Fruit fly (Drosophila melanogaster) S2 (cell line): ENCODE results near the gene Tasp1.

ENCODE experiments used
- CG8478 ChIP-seq: fragments of >200 bp; optimal IDR thresholded peaks from 2 replicates; lab custom pipeline; 2018
- CTCF ChIP-seq, 2 experiments: fragments of >200 bp; optimal IDR thresholded peaks; 2 replicates each; lab custom pipeline; 2018

The Tasp1 gene

DNA sequence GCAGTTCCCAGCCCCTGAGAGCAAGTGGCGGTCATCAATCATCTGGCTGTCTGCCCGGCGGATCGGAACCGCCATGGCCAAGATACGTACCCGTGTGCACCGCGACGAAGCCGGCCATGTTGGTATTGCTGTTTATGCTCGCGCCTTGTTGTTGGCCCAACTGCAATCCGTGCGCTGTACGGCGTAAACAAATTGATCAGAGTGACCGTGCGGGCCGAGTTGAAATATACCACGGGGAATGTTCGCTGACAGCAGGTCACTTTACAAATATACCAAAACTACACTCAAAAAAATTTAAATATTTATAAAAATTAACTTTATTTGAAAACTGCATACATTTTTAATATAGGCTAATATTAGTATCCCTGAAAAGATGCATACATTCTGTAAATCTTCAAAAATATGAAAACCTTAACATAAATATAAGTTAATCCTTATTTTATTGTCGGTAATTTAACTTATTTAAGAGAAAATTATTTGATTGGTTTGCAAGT, at the start of gene Tasp1:
Gene Tasp1 (minus strand): TSS at position 203 of the 494 bp plus-strand sequence.
- TF ChIP-seq CTCF (optimal IDR thresholded peaks at IDR 0.05; lab: Kevin White, UChicago) (no peak), CG8478 (lab: Kevin White, UChicago) (no peak)

DNA sequence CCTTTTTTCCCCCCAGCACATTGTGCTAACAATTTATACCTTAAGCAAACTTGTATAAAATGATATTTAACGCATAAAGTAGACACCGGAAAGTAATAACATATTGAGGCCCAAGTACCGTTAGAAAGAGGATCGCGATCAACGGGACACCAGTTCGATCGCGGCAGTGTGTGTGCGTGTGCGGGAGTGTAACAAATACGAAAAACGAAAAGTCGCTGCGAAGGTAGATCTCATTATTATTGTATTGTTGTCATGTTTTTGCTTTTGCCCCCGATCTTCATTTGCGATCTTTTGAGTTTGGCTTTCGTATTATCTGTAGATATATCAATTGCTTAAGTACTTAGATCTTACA, 44.7 kb upstream of the Tasp1 start:
- no peak for TF ChIP-seq CTCF (optimal IDR thresholded peaks at IDR 0.05; lab: Kevin White, UChicago)
- no peak for TF ChIP-seq CG8478 (lab: Kevin White, UChicago)

DNA sequence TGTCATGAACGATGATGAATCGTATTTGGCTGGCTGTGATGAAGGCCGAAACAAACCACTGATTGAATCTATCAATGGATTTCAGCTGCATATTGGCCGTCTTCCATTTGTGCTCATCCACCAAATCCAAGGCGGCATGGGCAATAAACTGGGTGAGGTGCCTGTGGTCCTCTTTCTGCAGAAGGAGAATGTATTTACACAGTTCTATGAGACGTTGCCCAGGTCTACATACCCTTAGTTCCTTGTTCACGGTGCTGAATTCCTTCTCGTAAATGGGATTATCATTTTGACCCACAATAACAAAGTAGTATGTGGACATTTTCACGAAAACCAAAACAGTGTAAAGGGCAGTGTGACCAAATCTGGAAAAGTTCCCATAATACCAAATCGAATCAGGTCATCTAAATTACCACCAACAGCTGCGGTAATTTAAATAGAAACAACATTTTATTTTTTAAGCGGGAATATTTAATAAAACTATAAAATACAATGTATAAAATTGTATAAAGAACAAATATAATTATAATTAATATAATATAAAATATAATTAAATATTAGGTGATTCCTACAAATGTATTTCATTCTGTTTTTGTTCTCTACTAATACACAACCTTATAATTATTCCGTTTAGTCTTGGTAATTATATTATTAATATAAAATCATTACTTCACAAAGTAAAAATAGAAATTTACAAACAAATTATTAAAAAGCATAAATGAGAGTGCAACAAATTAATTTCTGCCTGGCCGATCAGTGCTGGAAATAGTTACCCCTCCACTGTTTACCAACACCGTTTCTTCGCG, 44.1 kb upstream of the Tasp1 start, which contains the start of the genes Trs20 and elg1:
Gene Trs20 (minus strand): TSS at position 369 of the 803 bp plus-strand sequence.
Gene elg1 (plus strand): TSS at position 765 of the 803 bp plus-strand sequence.
- TF ChIP-seq CTCF (optimal IDR thresholded peaks at IDR 0.05; lab: Kevin White, UChicago): no peak
- TF ChIP-seq CG8478 (lab: Kevin White, UChicago): no peak

DNA sequence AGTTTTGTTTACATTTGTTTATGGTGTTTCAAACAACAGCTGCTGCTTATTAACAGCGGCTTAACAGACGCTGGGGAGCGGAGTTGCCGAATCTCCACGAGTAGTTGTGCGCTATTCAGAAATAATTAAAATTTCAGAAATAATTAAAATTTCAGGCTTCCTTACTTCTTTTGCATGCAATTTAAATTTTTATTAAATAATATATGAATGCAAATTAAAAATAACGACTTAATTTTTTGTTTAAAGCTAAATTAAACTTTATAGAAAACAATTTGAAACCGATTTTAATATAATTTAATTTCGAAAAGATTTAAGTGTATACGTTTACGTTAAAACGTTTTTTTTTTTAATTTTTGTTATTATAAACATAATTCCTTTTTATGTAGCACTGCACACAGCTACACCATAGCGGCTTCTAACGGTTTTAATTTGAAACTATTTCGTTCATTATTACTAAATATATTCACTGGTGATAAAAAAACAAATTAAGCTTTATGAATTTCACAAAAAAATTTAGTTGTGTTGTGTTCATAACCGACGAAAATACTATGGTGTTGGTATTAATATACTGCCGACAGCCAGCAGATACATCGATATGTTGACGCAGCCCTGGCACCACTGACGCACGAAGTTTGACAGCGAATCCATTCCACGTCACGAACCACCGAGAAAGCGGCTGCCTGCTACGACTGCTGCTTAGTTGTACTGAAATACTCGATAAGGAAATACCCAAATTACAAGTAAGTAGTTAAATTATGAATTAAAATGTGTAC, 41.8 kb upstream of the Tasp1 start, which contains the start of gene SsRbeta:
Gene SsRbeta (plus strand): TSS at position 645 of the 773 bp plus-strand sequence.
- TF ChIP-seq CTCF (optimal IDR thresholded peaks at IDR 0.05; lab: Kevin White, UChicago) (peak in 1 of 2 experiments; percentile 35), CG8478 (lab: Kevin White, UChicago) (no peak)

DNA sequence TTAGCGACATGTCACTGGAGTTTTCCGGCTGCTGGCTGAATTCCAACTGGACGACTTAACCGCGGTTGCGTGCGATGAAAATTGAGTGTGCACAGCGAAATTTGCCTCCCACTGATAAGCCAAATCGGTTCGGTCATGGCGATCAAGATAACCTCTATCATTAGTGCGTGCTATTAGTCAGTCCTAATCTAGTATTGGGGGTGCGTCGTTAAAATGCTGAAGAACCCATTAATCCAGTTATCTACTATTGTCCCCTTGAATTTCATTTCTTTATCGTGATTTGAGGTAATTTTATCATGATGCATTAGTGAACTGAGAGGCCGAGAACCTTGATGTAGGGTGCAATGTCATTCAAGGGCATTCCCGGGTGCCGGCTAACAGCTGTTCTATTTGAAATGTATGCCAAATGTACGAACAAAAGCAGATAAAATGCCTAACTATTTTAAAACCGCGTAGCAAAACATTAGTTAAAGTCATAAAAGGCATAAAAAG, 41.2 kb upstream of the Tasp1 start, which contains the start of gene Pgm1:
Gene Pgm1 (minus strand): TSS at position 51 of the 492 bp plus-strand sequence.
- TF ChIP-seq CTCF (optimal IDR thresholded peaks at IDR 0.05; lab: Kevin White, UChicago) (no peak), CG8478 (lab: Kevin White, UChicago) (no peak)

DNA sequence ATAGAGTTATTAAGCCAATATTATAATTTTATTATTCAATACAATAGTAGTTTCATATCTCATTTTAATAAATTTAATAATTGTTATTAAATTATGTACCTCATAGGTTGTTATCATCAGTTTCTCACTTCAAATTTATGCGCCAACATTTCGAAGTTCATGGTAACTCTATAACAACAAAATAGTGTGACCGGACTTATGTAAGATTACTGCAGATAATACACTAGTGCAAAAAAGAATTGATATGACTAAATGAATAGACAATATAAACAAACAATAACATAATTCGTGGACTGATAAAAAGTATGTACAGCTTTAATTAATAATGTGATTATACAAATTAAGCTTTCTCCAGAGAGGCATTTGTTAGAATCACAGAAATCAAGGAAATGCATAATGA, 34.5 kb upstream of the Tasp1 start, which contains the start of gene Strump:
Gene Strump (plus strand): TSS at position 212 of the 400 bp plus-strand sequence.
- no peak for TF ChIP-seq CTCF (optimal IDR thresholded peaks at IDR 0.05; lab: Kevin White, UChicago)
- TF ChIP-seq CG8478 (lab: Kevin White, UChicago): no peak

DNA sequence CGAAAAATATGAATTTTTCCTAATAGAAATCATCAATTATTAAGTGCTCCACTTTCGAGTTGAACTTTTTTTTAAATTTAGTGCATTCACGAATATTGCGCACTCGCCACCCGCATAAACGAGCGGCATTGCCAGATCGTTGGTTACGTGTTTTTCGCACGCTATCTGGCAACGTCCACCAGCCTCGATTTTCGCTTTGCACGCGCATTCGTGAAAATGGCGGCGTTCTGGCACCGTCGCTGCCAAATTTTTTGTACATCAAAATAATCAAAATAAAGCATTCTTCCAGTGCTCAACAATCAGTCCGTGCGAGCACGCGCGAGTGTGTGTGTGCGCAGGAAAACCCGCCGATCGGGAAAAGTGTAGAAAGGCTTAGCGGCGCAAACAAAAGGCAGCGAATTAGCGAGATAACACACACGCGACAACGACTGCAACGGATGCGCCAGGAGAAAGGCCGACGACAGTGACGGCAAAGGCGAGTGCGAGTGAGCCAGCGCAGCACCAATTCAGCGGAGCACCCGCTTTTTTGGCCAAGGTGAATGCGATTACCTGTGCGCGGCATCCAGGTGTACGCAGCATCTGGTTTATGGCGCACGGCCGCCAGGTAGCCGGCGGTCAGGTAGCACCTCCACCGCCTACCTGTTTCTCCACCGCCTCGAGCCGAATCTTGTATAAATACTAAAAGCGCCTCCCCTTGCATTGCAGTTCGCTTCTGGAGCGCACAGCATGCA, 26.4 kb upstream of the Tasp1 start:
- TF ChIP-seq CG8478 (lab: Kevin White, UChicago): no peak
- peak in 1 of 2 experiments; percentile 13 for TF ChIP-seq CTCF (optimal IDR thresholded peaks at IDR 0.05; lab: Kevin White, UChicago)

DNA sequence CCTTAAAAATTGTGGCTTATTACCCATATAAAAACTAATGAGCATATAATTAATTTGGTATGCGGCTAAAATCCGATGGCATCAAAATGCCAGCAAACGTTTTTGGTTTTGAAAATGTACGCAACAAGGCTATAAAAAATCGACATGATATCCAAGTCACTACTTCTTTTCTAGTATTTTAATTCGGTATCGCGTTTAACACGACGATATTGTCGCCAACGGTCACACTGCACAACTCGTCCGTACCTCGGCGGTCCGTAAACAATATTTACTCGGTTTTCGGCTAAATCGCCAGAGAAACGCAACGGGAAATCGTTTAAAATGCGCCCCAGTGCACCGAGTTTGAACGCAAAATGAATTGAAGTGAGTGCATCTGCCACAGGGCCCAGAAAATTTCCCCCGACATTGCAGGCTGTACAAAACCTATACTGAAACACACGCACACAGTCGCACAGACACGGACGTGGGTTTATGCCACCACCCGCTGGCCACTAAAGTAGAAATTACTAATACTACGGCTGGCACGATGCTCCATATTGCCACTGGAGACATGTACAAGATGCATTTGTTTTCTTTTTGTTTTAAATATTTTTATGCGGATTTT, 25.8 kb upstream of the Tasp1 start, which contains the start of gene Taf4:
Gene Taf4 (plus strand): TSS at position 210 of the 604 bp plus-strand sequence.
- TF ChIP-seq CTCF (optimal IDR thresholded peaks at IDR 0.05; lab: Kevin White, UChicago) (peak in 1 of 2 experiments; percentile 1), CG8478 (lab: Kevin White, UChicago) (no peak)

DNA sequence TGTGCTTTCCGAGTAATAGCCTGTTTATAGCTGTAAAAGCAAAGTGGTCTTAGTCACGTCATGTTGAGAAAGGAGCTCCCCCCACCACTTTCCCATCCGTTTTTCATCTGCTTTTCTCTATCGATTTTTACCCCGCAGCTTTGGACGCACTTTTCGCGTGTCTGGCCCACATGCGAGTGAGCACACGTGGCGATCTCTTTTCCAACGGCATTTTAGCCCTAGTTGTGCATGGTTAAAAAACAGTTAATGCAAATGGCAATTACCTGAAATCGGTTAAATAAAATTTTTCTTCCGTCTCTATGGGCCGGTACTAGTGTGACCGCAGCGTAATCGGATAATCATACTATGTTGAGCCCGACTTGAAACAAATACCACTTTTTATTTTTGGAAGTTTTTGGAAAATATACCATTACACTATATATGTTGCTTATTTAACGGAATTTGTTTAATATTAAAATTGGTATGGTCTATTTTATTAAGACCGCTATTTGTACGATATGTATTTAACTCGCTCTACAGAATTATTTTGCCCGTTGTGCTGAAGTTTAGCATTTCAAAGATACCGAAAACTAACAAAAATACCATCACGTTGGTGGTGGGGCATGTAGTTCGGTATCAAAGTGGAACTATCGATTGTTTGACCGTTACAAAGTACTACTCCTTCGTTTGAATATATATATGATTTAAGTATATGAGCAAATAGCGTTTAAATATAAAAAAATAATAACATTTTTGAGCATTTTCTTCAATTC, 24.9 kb upstream of the Tasp1 start, which contains the start of gene Zn72D:
Gene Zn72D (minus strand): TSS at position 558 of the 752 bp plus-strand sequence.
- TF ChIP-seq CTCF (optimal IDR thresholded peaks at IDR 0.05; lab: Kevin White, UChicago): no peak
- no peak for TF ChIP-seq CG8478 (lab: Kevin White, UChicago)

DNA sequence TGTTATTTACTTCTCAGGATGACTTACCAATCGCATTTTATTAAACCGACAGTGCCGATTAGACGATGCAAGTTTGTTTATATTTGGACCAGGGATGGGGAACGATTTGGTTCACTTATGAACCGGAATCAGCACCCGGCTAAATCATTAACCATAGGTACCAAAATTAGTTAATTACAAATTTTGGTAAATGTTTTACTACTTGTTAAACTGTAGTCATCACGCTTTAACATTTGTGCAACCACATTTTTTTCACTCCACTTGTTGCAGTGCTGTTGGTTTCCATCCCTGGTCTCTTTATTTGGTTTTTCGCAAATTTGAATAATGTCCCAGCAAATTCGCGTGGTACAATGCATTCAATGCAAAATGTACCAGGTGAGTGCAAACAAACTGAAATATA, 18.2 kb upstream of the Tasp1 start, which contains the start of the genes IntS9 and CG43295:
Gene IntS9 (minus strand): TSS at position 100 of the 400 bp plus-strand sequence.
Gene CG43295 (plus strand): TSS at position 325 of the 400 bp plus-strand sequence.
- TF ChIP-seq CG8478 (lab: Kevin White, UChicago): no peak

DNA sequence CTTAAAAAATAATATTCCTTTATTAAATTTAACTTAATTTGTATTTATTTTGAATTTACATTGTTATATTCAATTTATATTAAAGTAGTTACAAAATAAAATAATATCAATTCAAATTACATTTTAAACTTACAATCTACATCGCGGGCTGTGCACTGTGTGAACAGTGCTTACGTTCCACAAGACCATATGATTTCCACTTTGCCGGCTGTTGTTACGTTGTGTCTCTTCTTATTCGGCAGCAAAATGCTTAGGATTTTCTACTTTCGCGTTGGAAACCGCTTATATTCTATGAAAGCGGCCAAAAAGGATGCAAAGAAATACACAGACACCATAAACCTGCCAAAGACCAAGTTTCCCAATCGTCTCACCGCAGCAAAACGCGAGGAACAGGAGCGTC, 12.7 kb upstream of the Tasp1 start, which contains the start of gene IleRS-m:
Gene IleRS-m (plus strand): TSS at position 222 of the 400 bp plus-strand sequence.
- TF ChIP-seq CG8478 (lab: Kevin White, UChicago): no peak
- no peak for TF ChIP-seq CTCF (optimal IDR thresholded peaks at IDR 0.05; lab: Kevin White, UChicago)

DNA sequence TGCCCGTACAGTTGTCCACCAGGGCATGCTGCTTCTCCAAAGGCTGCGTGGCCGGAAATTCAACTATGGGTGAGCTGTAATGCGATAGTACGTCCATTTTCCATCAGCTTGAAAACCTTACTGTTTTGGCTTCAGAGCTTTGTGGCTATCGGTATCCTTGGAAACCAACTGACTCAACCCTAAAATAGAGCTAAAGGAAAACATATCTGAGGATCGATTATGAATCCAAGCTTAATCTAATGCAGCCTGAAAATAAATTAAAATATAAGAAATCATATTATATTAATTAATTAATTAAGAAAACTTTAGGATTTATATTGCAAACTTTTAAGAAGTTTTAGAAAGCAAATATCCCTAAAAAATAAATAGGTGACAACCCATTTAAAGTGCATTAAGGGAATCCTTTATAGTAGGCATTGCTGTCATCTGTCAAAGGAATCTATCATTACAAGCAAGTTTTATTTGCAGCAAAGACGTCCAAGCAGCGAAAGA, 10.1 kb upstream of the Tasp1 start, which contains the start of the genes CG13074 and ATPsynbetaL:
Gene CG13074 (minus strand): TSS at position 101 of the 492 bp plus-strand sequence.
Gene ATPsynbetaL (plus strand): TSS at position 442 of the 492 bp plus-strand sequence.
- TF ChIP-seq CG8478 (lab: Kevin White, UChicago): no peak
- no peak for TF ChIP-seq CTCF (optimal IDR thresholded peaks at IDR 0.05; lab: Kevin White, UChicago)
